Fruit fly (Drosophila melanogaster) whole organism, embryonic: ENCODE results near the gene ps.

Source experiments
- ATbp ChIP-seq: fragments of 200-800 bp; sonication (Bioruptor generic); optimal IDR thresholded peaks from 2 replicates; lab custom pipeline; 2017; ENCODE audit warnings: missing biosample characterization, mild to moderate bottlenecking, missing genetic modification characterization, missing genetic modification reagents
- Atf6 ChIP-seq: fragments of 200-800 bp; sonication (Bioruptor generic); IDR thresholded peaks from 2 replicates; pipeline ENCODE4 v1.3.6; 2022; ENCODE audit warnings: missing biosample characterization, missing genetic modification characterization
- Awh ChIP-seq: fragments of 200-800 bp; sonication (Bioruptor generic); IDR thresholded peaks from 2 replicates; pipeline ENCODE4, ENCODE4 v1.3.6; 2022; ENCODE audit warnings: missing biosample characterization, missing genetic modification characterization
- CG10979 ChIP-seq: fragments of 200-800 bp; sonication (Bioruptor generic); optimal IDR thresholded peaks from 2 replicates; lab custom pipeline; 2018; ENCODE audit warnings: missing biosample characterization, mild to moderate bottlenecking, missing genetic modification characterization, moderate library complexity
- CG12071 ChIP-seq: fragments of 200-800 bp; sonication (Bioruptor generic); optimal IDR thresholded peaks from 3 replicates; lab custom pipeline; 2018; ENCODE audit warnings: missing biosample characterization, mild to moderate bottlenecking, missing genetic modification characterization
- CG12299 ChIP-seq: fragments of 200-800 bp; sonication (Bioruptor generic); optimal IDR thresholded peaks from 2 replicates; lab custom pipeline; 2018; ENCODE audit warnings: missing biosample characterization, mild to moderate bottlenecking, missing genetic modification characterization
- CG13296 ChIP-seq: fragments of 200-800 bp; sonication (Bioruptor generic); optimal IDR thresholded peaks from 3 replicates; lab custom pipeline; 2018; ENCODE audit warnings: missing biosample characterization, mild to moderate bottlenecking, missing genetic modification characterization
- CG13424 ChIP-seq: fragments of 200-800 bp; sonication (Bioruptor generic); optimal IDR thresholded peaks from 2 replicates; lab custom pipeline; 2019; ENCODE audit warnings: missing biosample characterization, mild to moderate bottlenecking, missing genetic modification characterization, moderate library complexity
- CG13894 ChIP-seq: fragments of 200-800 bp; sonication (Bioruptor generic); optimal IDR thresholded peaks from 3 replicates; lab custom pipeline; 2018; ENCODE audit warnings: missing biosample characterization, mild to moderate bottlenecking, missing genetic modification characterization, moderate library complexity
- CG14014 ChIP-seq: fragments of 200-800 bp; sonication (Bioruptor generic); IDR thresholded peaks from 2 replicates; pipeline ENCODE4 v1.3.6; 2022; ENCODE audit warnings: missing biosample characterization, missing genetic modification characterization
- CG15601 ChIP-seq: fragments of 200-800 bp; sonication (Bioruptor generic); optimal IDR thresholded peaks from 3 replicates; lab custom pipeline; 2019; ENCODE audit warnings: missing biosample characterization, mild to moderate bottlenecking, missing genetic modification characterization, moderate library complexity
- CG17568 ChIP-seq: fragments of 200-800 bp; sonication (Bioruptor generic); optimal IDR thresholded peaks from 2 replicates; lab custom pipeline; 2018; ENCODE audit warnings: missing biosample characterization, mild to moderate bottlenecking, missing genetic modification characterization, moderate library complexity
- CG2678 ChIP-seq: fragments of 200-800 bp; sonication (Bioruptor generic); optimal IDR thresholded peaks from 3 replicates; lab custom pipeline; 2019; ENCODE audit warnings: missing biosample characterization, mild to moderate bottlenecking, missing genetic modification characterization, moderate library complexity
- CG31224 ChIP-seq: fragments of 200-800 bp; sonication (Bioruptor generic); IDR thresholded peaks from 2 replicates; pipeline ENCODE4 v1.3.6; 2022; ENCODE audit warnings: missing biosample characterization, missing genetic modification characterization
- CG31388 ChIP-seq: fragments of 200-800 bp; sonication (Bioruptor generic); optimal IDR thresholded peaks from 2 replicates; lab custom pipeline; 2016; ENCODE audit warnings: missing biosample characterization, missing genetic modification characterization
- CG32767 ChIP-seq: fragments of 200-800 bp; sonication (Bioruptor generic); IDR thresholded peaks from 2 replicates; pipeline ENCODE4 v1.3.6; 2022; ENCODE audit warnings: missing biosample characterization, missing genetic modification characterization
- CG4328 ChIP-seq: fragments of 200-800 bp; sonication (Bioruptor generic); optimal IDR thresholded peaks from 3 replicates; lab custom pipeline; 2017; ENCODE audit warnings: missing biosample characterization, missing genetic modification reagents, missing genetic modification characterization
- CG6791 ChIP-seq: fragments of 200-800 bp; sonication (Bioruptor generic); IDR thresholded peaks from 3 replicates; pipeline ENCODE4 v1.3.6; 2022; ENCODE audit warnings: missing biosample characterization, missing genetic modification characterization; ENCODE audit not compliant: partially characterized antibody
- CG6854 ChIP-seq: fragments of 200-800 bp; sonication (Bioruptor generic); optimal IDR thresholded peaks from 3 replicates; lab custom pipeline; 2017; ENCODE audit warnings: missing biosample characterization, mild to moderate bottlenecking, missing genetic modification characterization
- CG7745 ChIP-seq: fragments of 200-800 bp; sonication (Bioruptor generic); optimal IDR thresholded peaks from 2 replicates; lab custom pipeline; 2018; ENCODE audit warnings: missing biosample characterization, mild to moderate bottlenecking, missing genetic modification characterization, moderate library complexity
- CrebB ChIP-seq: fragments of 200-800 bp; sonication (Bioruptor generic); optimal IDR thresholded peaks from 3 replicates; lab custom pipeline; 2018; ENCODE audit warnings: missing biosample characterization, mild to moderate bottlenecking, missing genetic modification characterization
- Dp ChIP-seq: fragments of 200-800 bp; sonication (Bioruptor generic); optimal IDR thresholded peaks from 2 replicates; lab custom pipeline; 2018; ENCODE audit warnings: missing biosample characterization, mild to moderate bottlenecking, missing genetic modification characterization, moderate library complexity
- Hey ChIP-seq: fragments of 200-800 bp; sonication (Bioruptor generic); optimal IDR thresholded peaks from 3 replicates; lab custom pipeline; 2018; ENCODE audit warnings: missing biosample characterization, mild to moderate bottlenecking, missing genetic modification characterization
- HmgZ ChIP-seq: fragments of 200-800 bp; sonication (Bioruptor generic); optimal IDR thresholded peaks from 2 replicates; lab custom pipeline; 2018; ENCODE audit warnings: missing biosample characterization, mild to moderate bottlenecking, missing genetic modification characterization
- Hr51 ChIP-seq, 2 experiments: fragments of 200-800 bp; sonication (Bioruptor generic); optimal IDR thresholded peaks; 2 replicates in 1 of 2; 3 replicates in 1 of 2; lab custom pipeline; 2016 to 2018; ENCODE audit warnings: missing biosample characterization in 2 of 2, missing genetic modification characterization in 2 of 2, mild to moderate bottlenecking in 1 of 2, moderate library complexity in 1 of 2
- Optix ChIP-seq: fragments of 200-800 bp; sonication (Bioruptor generic); IDR thresholded peaks from 3 replicates; pipeline ENCODE4 v1.3.6; 2022; ENCODE audit warnings: missing biosample characterization, missing genetic modification characterization
- PHDP ChIP-seq: fragments of 200-800 bp; sonication (Bioruptor generic); optimal IDR thresholded peaks from 3 replicates; lab custom pipeline; 2018; ENCODE audit warnings: missing biosample characterization, mild to moderate bottlenecking, missing genetic modification characterization, moderate library complexity
- Pdp1 ChIP-seq, 2 experiments: fragments of 200-800 bp; sonication (Bioruptor generic); optimal IDR thresholded peaks; 3 replicates each; lab custom pipeline; 2016; ENCODE audit warnings: missing biosample characterization in 2 of 2, missing genetic modification characterization in 2 of 2, mild to moderate bottlenecking in 1 of 2, moderate library complexity in 1 of 2
- caup ChIP-seq: fragments of 200-800 bp; sonication (Bioruptor generic); optimal IDR thresholded peaks from 3 replicates; lab custom pipeline; 2017; ENCODE audit warnings: missing biosample characterization, mild to moderate bottlenecking, missing genetic modification characterization, moderate library complexity; ENCODE audit not compliant: severe bottlenecking
- cg ChIP-seq: fragments of 200-800 bp; sonication (Bioruptor generic); optimal IDR thresholded peaks from 3 replicates; lab custom pipeline; 2019; ENCODE audit warnings: missing biosample characterization, mild to moderate bottlenecking, missing genetic modification characterization, moderate library complexity
- ci ChIP-seq: fragments of 200-800 bp; sonication (Bioruptor generic); IDR thresholded peaks from 3 replicates; pipeline ENCODE4 v1.3.6; 2022; ENCODE audit warnings: missing biosample characterization, missing genetic modification characterization
- da ChIP-seq: fragments of 200-800 bp; sonication (Bioruptor generic); optimal IDR thresholded peaks from 2 replicates; lab custom pipeline; 2016; ENCODE audit warnings: missing biosample characterization, missing genetic modification characterization
- eve ChIP-seq, 2 experiments: fragments of >200 bp; optimal IDR thresholded peaks; 2 replicates each; lab custom pipeline; 2017; ENCODE audit warnings: missing biosample characterization in 2 of 2, missing genetic modification characterization in 2 of 2
- gsb ChIP-seq: fragments of 200-800 bp; sonication (Bioruptor generic); IDR thresholded peaks from 2 replicates; pipeline ENCODE4 v1.3.6; 2022; ENCODE audit warnings: missing biosample characterization, missing genetic modification characterization
- hbn ChIP-seq: fragments of 200-800 bp; sonication (Bioruptor generic); IDR thresholded peaks from 2 replicates; pipeline ENCODE4 v1.3.6; 2022; ENCODE audit warnings: missing biosample characterization, missing genetic modification characterization; ENCODE audit not compliant: partially characterized antibody
- hkb ChIP-seq, 2 experiments: fragments of 200-800 bp in 1 of 2; fragments of >200 bp in 1 of 2; sonication (Bioruptor generic) in 1 of 2; IDR thresholded peaks in 1 of 2; optimal IDR thresholded peaks in 1 of 2; 2 replicates each; pipeline versions ENCODE4 v1.3.6 to Lab custom; 2017 to 2022; ENCODE audit warnings: missing biosample characterization in 1 of 2, missing genetic modification characterization in 1 of 2
- lab ChIP-seq: fragments of 200-800 bp; sonication (Bioruptor generic); optimal IDR thresholded peaks from 3 replicates; lab custom pipeline; 2017; ENCODE audit warnings: missing biosample characterization, missing genetic modification characterization, mild to moderate bottlenecking, moderate library complexity, missing genetic modification reagents
- luna ChIP-seq: fragments of 200-800 bp; sonication (Bioruptor generic); optimal IDR thresholded peaks from 2 replicates; lab custom pipeline; 2016; ENCODE audit warnings: missing biosample characterization, missing genetic modification characterization
- odd ChIP-seq: fragments of 200-800 bp; sonication (Bioruptor generic); optimal IDR thresholded peaks from 2 replicates; lab custom pipeline; 2017; ENCODE audit warnings: missing biosample characterization, mild to moderate bottlenecking, missing genetic modification characterization
- pfk ChIP-seq: fragments of 200-800 bp; sonication (Bioruptor generic); optimal IDR thresholded peaks from 2 replicates; lab custom pipeline; 2018; ENCODE audit warnings: missing biosample characterization, mild to moderate bottlenecking, missing genetic modification characterization, moderate library complexity
- scrt ChIP-seq: fragments of 200-800 bp; sonication (Bioruptor generic); optimal IDR thresholded peaks from 2 replicates; lab custom pipeline; 2018; ENCODE audit warnings: missing biosample characterization, mild to moderate bottlenecking, missing genetic modification characterization, moderate library complexity
- seq ChIP-seq: fragments of 200-800 bp; sonication (Bioruptor generic); IDR thresholded peaks from 2 replicates; pipeline ENCODE4 v1.3.6; 2022; ENCODE audit warnings: missing biosample characterization, missing genetic modification characterization
- sob ChIP-seq: fragments of 200-800 bp; sonication (Bioruptor generic); IDR thresholded peaks from 2 replicates; pipeline ENCODE4 v1.3.6; 2022; ENCODE audit warnings: missing biosample characterization, missing genetic modification characterization
- sug ChIP-seq: fragments of 200-800 bp; optimal IDR thresholded peaks from 2 replicates; lab custom pipeline; 2019; ENCODE audit warnings: missing biosample characterization, mild to moderate bottlenecking, missing genetic modification characterization, moderate library complexity
- ttk ChIP-seq: fragments of 200-800 bp; sonication (Bioruptor generic); IDR thresholded peaks from 2 replicates; pipeline ENCODE4 v2.1.2; 2022; ENCODE audit warnings: missing biosample characterization, missing genetic modification characterization
- twi ChIP-seq: fragments of 200-800 bp; optimal IDR thresholded peaks from 2 replicates; lab custom pipeline; 2019; ENCODE audit warnings: missing biosample characterization, mild to moderate bottlenecking, missing genetic modification characterization, moderate library complexity
- unpg ChIP-seq: fragments of 200-800 bp; sonication (Bioruptor generic); optimal IDR thresholded peaks from 3 replicates; lab custom pipeline; 2018; ENCODE audit warnings: missing biosample characterization, mild to moderate bottlenecking, missing genetic modification characterization, moderate library complexity
- wek ChIP-seq: fragments of 200-800 bp; sonication (Bioruptor generic); optimal IDR thresholded peaks from 3 replicates; lab custom pipeline; 2018; ENCODE audit warnings: missing biosample characterization, mild to moderate bottlenecking, missing genetic modification characterization, moderate library complexity
- zen2 ChIP-seq: fragments of 200-800 bp; sonication (Bioruptor generic); IDR thresholded peaks from 3 replicates; pipeline ENCODE4 v1.3.6; 2022; ENCODE audit warnings: missing biosample characterization, missing genetic modification characterization; ENCODE audit not compliant: partially characterized antibody

Gene ps

dm6 chr3R:9448320-9448719 lies 30.6 kb downstream of the ps start (continued):
- peak; percentile 29 for TF ChIP-seq caup
- peak; percentile 49 for TF ChIP-seq CG17568
- no peak for TF ChIP-seq CG6791
- peak; percentile 2 for TF ChIP-seq HmgZ
- TF ChIP-seq seq, result 0 out of 2 replicates have a peak, but pooled peaks have one; percentile 6
- peak; percentile 23 for TF ChIP-seq CG15601 (tag; lab: Kevin White, UChicago)
- TF ChIP-seq CG2678 (tag; lab: Kevin White, UChicago), result peak; percentile 47
- peak; percentile 4 for TF ChIP-seq pfk (GFP tag; lab: Kevin White, UChicago)
- TF ChIP-seq CrebB (tag; lab: Kevin White, UChicago), result peak; percentile 21
- TF ChIP-seq Optix, result no peak
- TF ChIP-seq odd (GFP tag; lab: Kevin White, UChicago), result peak; percentile 15
- TF ChIP-seq CG14014 (GFP tag; lab: Robert Waterston, UW), result peak; percentile 33; the same call in 1 of the 2 replicates
- TF ChIP-seq CG31388 (GFP tag; lab: Kevin White, UChicago), result no peak
- TF ChIP-seq ATbp (GFP tag; lab: Kevin White, UChicago), result peak; percentile 52
- peak; percentile 11 for TF ChIP-seq CG4328 (GFP tag; lab: Kevin White, UChicago)
- 0 out of 2 replicates have a peak, but pooled peaks have one; percentile 15 for TF ChIP-seq Awh (GFP tag; lab: Robert Waterston, UW)
- no peak for TF ChIP-seq hkb (optimal IDR thresholded peaks at IDR 0.05; lab: Kevin White, UChicago)
- peak; percentile 32; the same call in 1 of the 2 replicates for TF ChIP-seq hkb (GFP tag; IDR thresholded peaks at IDR 0.05; lab: Robert Waterston, UW)
- TF ChIP-seq CG13296 (GFP tag; lab: Kevin White, UChicago), result peak; percentile 56
- TF ChIP-seq CG12299 (tag; lab: Kevin White, UChicago), result peak; percentile 5
- TF ChIP-seq wek (GFP tag; lab: Kevin White, UChicago), result peak; percentile 9
- TF ChIP-seq CG12071 (GFP tag; lab: Kevin White, UChicago), result peak; percentile 53
- TF ChIP-seq PHDP (tag; lab: Kevin White, UChicago), result peak; percentile 25
- no peak for TF ChIP-seq da (GFP tag; lab: Kevin White, UChicago)

dm6 chr3R:9450672-9451071 lies 32.9 kb downstream of the ps start:
- TF ChIP-seq eve (GFP tag; optimal IDR thresholded peaks at IDR 0.05; lab: Kevin White, UChicago) (peak in 1 of 2 experiments; percentile 49), CG6854 (GFP tag; lab: Kevin White, UChicago) (no peak), twi (tag; lab: Kevin White, UChicago) (no peak), CG13424 (no peak), lab (peak; percentile 13), ttk (GFP tag; lab: Robert Waterston, UW) (no peak), CG32767 (GFP tag; lab: Robert Waterston, UW) (no peak), CG10979 (no peak), cg (GFP tag; lab: Kevin White, UChicago) (peak; percentile 72), Hey (tag; lab: Kevin White, UChicago) (no peak), sob (GFP tag; lab: Robert Waterston, UW) (peak; percentile 12; the same call in 1 of the 2 replicates), CG13894 (tag; lab: Kevin White, UChicago) (peak; percentile 26), hbn (GFP tag; lab: Robert Waterston, UW) (no peak), Pdp1 (GFP tag; optimal IDR thresholded peaks at IDR 0.05; lab: Kevin White, UChicago) (peak in 1 of 2 experiments; percentile 13), sug (tag; lab: Kevin White, UChicago) (no peak), unpg (GFP tag; lab: Kevin White, UChicago) (no peak), gsb (GFP tag; lab: Robert Waterston, UW) (no peak), ci (GFP tag; lab: Robert Waterston, UW) (peak; percentile 37; the same call in 1 of the 3 replicates), CG7745 (tag; lab: Kevin White, UChicago) (no peak), zen2 (GFP tag; lab: Robert Waterston, UW) (0 out of 3 replicates have a peak, but pooled peaks have one; percentile 22), scrt (GFP tag; lab: Kevin White, UChicago) (no peak), luna (GFP tag; lab: Kevin White, UChicago) (peak; percentile 7), Dp (GFP tag; lab: Kevin White, UChicago) (no peak), CG31224 (GFP tag; lab: Robert Waterston, UW) (no peak), Atf6 (GFP tag; lab: Robert Waterston, UW) (0 out of 2 replicates have a peak, but pooled peaks have one; percentile 11), Hr51 (GFP tag; optimal IDR thresholded peaks at IDR 0.05; lab: Kevin White, UChicago) (no peak)
